In the genomic region with DNA sequence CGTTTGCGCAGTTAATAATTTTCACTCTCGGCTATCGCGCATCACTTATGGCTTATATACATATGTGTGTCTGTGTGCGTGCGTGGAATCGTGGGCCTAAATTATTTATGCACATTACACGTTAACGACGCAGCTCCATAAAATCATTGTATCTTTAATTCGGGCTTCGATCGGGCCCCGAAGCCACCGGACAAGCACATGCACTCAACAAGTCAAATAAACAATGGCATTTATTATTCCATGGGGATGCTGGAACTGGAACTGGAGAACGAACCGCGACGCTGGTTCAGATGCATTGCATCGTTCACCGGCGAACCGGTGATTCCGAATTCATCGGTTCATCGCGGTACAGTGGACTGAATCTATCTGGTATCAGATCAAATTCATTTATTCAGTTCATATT, we compare ENCODE assay signal across 5 fruit fly cellular contexts.
TF ChIP-seq lines count a peak whose summit lies in the region.

A gene (minus strand): TSS at position 269 of the 403 bp plus-strand sequence.

- no peak for TF ChIP-seq CTCF in whole organism, embryonic (GFP tag; optimal IDR thresholded peaks at IDR 0.05; lab: Kevin White, UChicago)

TF ChIP-seq in whole organism, adult, 20 proteins besides CTCF, POLR2A, EP300 and RAD21 (continues in another document):
- TF ChIP-seq tj (GFP tag; optimal IDR thresholded peaks at IDR 0.05; lab: Kevin White, UChicago) (no peak), bab1 (GFP tag; optimal IDR thresholded peaks at IDR 0.05; lab: Kevin White, UChicago) (peak; percentile 19), cic (GFP tag; optimal IDR thresholded peaks at IDR 0.05; lab: Kevin White, UChicago) (no peak), pad (GFP tag; optimal IDR thresholded peaks at IDR 0.05; lab: Kevin White, UChicago) (peak; percentile 12), Mnt (GFP tag; optimal IDR thresholded peaks at IDR 0.05; lab: Kevin White, UChicago) (peak; percentile 33), CG33017 (tag; optimal IDR thresholded peaks at IDR 0.05; lab: Kevin White, UChicago) (no peak), Clk (GFP tag; optimal IDR thresholded peaks at IDR 0.05; lab: Kevin White, UChicago) (no peak), Crg-1 (GFP tag; optimal IDR thresholded peaks at IDR 0.05; lab: Kevin White, UChicago) (no peak), cnc (optimal IDR thresholded peaks at IDR 0.05; lab: Kevin White, UChicago) (no peak), CG12768 (GFP tag; optimal IDR thresholded peaks at IDR 0.05; lab: Kevin White, UChicago) (no peak), CG7101 (tag; optimal IDR thresholded peaks at IDR 0.05; lab: Kevin White, UChicago) (no peak), toe (GFP tag; optimal IDR thresholded peaks at IDR 0.05; lab: Kevin White, UChicago) (no peak), CG5204 (GFP tag; optimal IDR thresholded peaks at IDR 0.05; lab: Kevin White, UChicago) (no peak), CG7045 (GFP tag; optimal IDR thresholded peaks at IDR 0.05; lab: Kevin White, UChicago) (no peak), ovo (GFP tag; optimal IDR thresholded peaks at IDR 0.05; lab: Kevin White, UChicago) (no peak), CG11617 (GFP tag; optimal IDR thresholded peaks at IDR 0.05; lab: Kevin White, UChicago) (no peak), CG1620 (GFP tag; optimal IDR thresholded peaks at IDR 0.05; lab: Kevin White, UChicago) (no peak), CG14711 (tag; optimal IDR thresholded peaks at IDR 0.05; lab: Kevin White, UChicago) (no peak)

TF ChIP-seq in whole organism, embryonic, 481 proteins besides CTCF, POLR2A, EP300 and RAD21 (continues in another document):
- TF ChIP-seq CG2120 (GFP tag; optimal IDR thresholded peaks at IDR 0.05; lab: Kevin White, UChicago), result no peak
- no peak for TF ChIP-seq CG4360 (GFP tag; IDR thresholded peaks at IDR 0.05; lab: Robert Waterston, UW)
- TF ChIP-seq NC2β (GFP tag; optimal IDR thresholded peaks at IDR 0.05; lab: Kevin White, UChicago), result no peak
- TF ChIP-seq Scr (GFP tag; IDR thresholded peaks at IDR 0.05; lab: Robert Waterston, UW; ENCODE audit: partially characterized antibody), result peak; percentile 47; the same call in 1 of the 2 replicates
- no peak for TF ChIP-seq run (tag; optimal IDR thresholded peaks at IDR 0.05; lab: Kevin White, UChicago)
- peak; percentile 47 for TF ChIP-seq CG1603 (tag; optimal IDR thresholded peaks at IDR 0.05; lab: Kevin White, UChicago)
- peak; percentile 55; the same call in 2 of the 3 replicates for TF ChIP-seq Doc3 (GFP tag; IDR thresholded peaks at IDR 0.05; lab: Robert Waterston, UW; ENCODE audit: partially characterized antibody)
- peak; percentile 70 for TF ChIP-seq sens (GFP tag; lab: Kevin White, UChicago)
- peak; percentile 15; the same call in 1 of the 2 replicates for TF ChIP-seq chm (GFP tag; IDR thresholded peaks at IDR 0.05; lab: Robert Waterston, UW)
- no peak for TF ChIP-seq disco-r (GFP tag; optimal IDR thresholded peaks at IDR 0.05; lab: Kevin White, UChicago)
- peak; percentile 51; the same call in 1 of the 3 replicates for TF ChIP-seq CG7963 (GFP tag; IDR thresholded peaks at IDR 0.05; lab: Robert Waterston, UW; ENCODE audit: partially characterized antibody)
- peak; percentile 78 for TF ChIP-seq MESR4 (GFP tag; optimal IDR thresholded peaks at IDR 0.05; lab: Kevin White, UChicago)
- TF ChIP-seq CG1832 (GFP tag; optimal IDR thresholded peaks at IDR 0.05; lab: Kevin White, UChicago), result no peak
- TF ChIP-seq Fer3 (tag; optimal IDR thresholded peaks at IDR 0.05; lab: Kevin White, UChicago), result no peak
- no peak for TF ChIP-seq CG10274 (GFP tag; optimal IDR thresholded peaks at IDR 0.05; lab: Kevin White, UChicago)
- no peak for TF ChIP-seq CG7786 (GFP tag; optimal IDR thresholded peaks at IDR 0.05; lab: Kevin White, UChicago)
- TF ChIP-seq stwl (tag; optimal IDR thresholded peaks at IDR 0.05; lab: Kevin White, UChicago), result peak; percentile 21

TF ChIP-seq in whole organism, prepupa, 60 proteins besides CTCF, POLR2A, EP300 and RAD21:
- TF ChIP-seq Blimp-1 (GFP tag; optimal IDR thresholded peaks at IDR 0.05; lab: Kevin White, UChicago), result no peak
- peak; percentile 34 for TF ChIP-seq Sox14 (GFP tag; optimal IDR thresholded peaks at IDR 0.05; lab: Kevin White, UChicago)
- 0 out of 3 replicates have a peak, but pooled peaks have one; percentile 20 for TF ChIP-seq CG6163 (GFP tag; IDR thresholded peaks at IDR 0.05; lab: Robert Waterston, UW)
- no peak; the same call in 2 of the 3 replicates for TF ChIP-seq eg (GFP tag; IDR thresholded peaks at IDR 0.05; lab: Robert Waterston, UW)
- no peak for TF ChIP-seq fkh (GFP tag; optimal IDR thresholded peaks at IDR 0.05; lab: Kevin White, UChicago)
- TF ChIP-seq CG6808 (GFP tag; optimal IDR thresholded peaks at IDR 0.05; lab: Kevin White, UChicago), result no peak
- no peak for TF ChIP-seq Hr38 (GFP tag; optimal IDR thresholded peaks at IDR 0.05; lab: Kevin White, UChicago)
- peak; percentile 80 for TF ChIP-seq Eip78C (GFP tag; lab: Kevin White, UChicago)
- no peak for TF ChIP-seq CG11294 (GFP tag; IDR thresholded peaks at IDR 0.05; lab: Robert Waterston, UW)
- no peak for TF ChIP-seq svp (GFP tag; lab: Kevin White, UChicago)
- TF ChIP-seq Met (GFP tag; optimal IDR thresholded peaks at IDR 0.05; lab: Kevin White, UChicago), result no peak
- TF ChIP-seq Hr39 (GFP tag; optimal IDR thresholded peaks at IDR 0.05; lab: Kevin White, UChicago), result peak; percentile 9
- no peak for TF ChIP-seq OdsH (GFP tag; optimal IDR thresholded peaks at IDR 0.05; lab: Kevin White, UChicago)
- no peak for TF ChIP-seq Sox15 (GFP tag; optimal IDR thresholded peaks at IDR 0.05; lab: Kevin White, UChicago)

TF ChIP-seq in whole organism, pupa, 21 proteins besides CTCF, POLR2A, EP300 and RAD21:
- TF ChIP-seq CG34367 (tag; optimal IDR thresholded peaks at IDR 0.05; lab: Kevin White, UChicago), result peak; percentile 8
- TF ChIP-seq D1 (tag; optimal IDR thresholded peaks at IDR 0.05; lab: Kevin White, UChicago), result no peak
- TF ChIP-seq EcR (GFP tag; optimal IDR thresholded peaks at IDR 0.05; lab: Kevin White, UChicago), result peak; percentile 58
- no peak for TF ChIP-seq CG4496 (GFP tag; IDR thresholded peaks at IDR 0.05; lab: Robert Waterston, UW)
- no peak for TF ChIP-seq fd96Ca (GFP tag; IDR thresholded peaks at IDR 0.05; lab: Robert Waterston, UW)
- TF ChIP-seq CG12605 (GFP tag; IDR thresholded peaks at IDR 0.05; lab: Robert Waterston, UW), result peak; percentile 42; the same call in 1 of the 2 replicates

TF ChIP-seq in whole organism, wandering third instar larva, 38 proteins besides CTCF, POLR2A, EP300 and RAD21:
- TF ChIP-seq Dif (GFP tag; optimal IDR thresholded peaks at IDR 0.05; lab: Kevin White, UChicago; ENCODE audit: partially characterized antibody) (no peak), woc (GFP tag; optimal IDR thresholded peaks at IDR 0.05; lab: Kevin White, UChicago) (peak; percentile 77)
TF ChIP-seq in whole organism, wandering third instar larva: peak in this region for 1.
